Fruit fly (Drosophila melanogaster) whole organism, prepupa: ENCODE measurements around the gene CG43843.
A peak's percentile ranks its signal among the peaks of the same experiment; 100 is the strongest.

Experiments
- CG10631 ChIP-seq: fragments of 200-800 bp; sonication (Bioruptor generic); optimal IDR thresholded peaks from 2 replicates; lab custom pipeline; 2016; ENCODE audit warnings: missing biosample characterization, missing genetic modification characterization
- CG10669 ChIP-seq: fragments of 200-800 bp; sonication (Bioruptor generic); optimal IDR thresholded peaks from 3 replicates; lab custom pipeline; 2018; ENCODE audit warnings: missing biosample characterization, mild to moderate bottlenecking, missing genetic modification characterization, moderate library complexity
- CG11294 ChIP-seq: fragments of 200-800 bp; sonication (Bioruptor generic); IDR thresholded peaks from 2 replicates; pipeline ENCODE4 v1.3.6; 2022; ENCODE audit warnings: missing biosample characterization, missing genetic modification characterization
- CG11762 ChIP-seq: fragments of 200-800 bp; sonication (Bioruptor generic); optimal IDR thresholded peaks from 3 replicates; lab custom pipeline; 2016; ENCODE audit warnings: missing biosample characterization, missing genetic modification characterization; ENCODE audit not compliant: insufficient read depth
- CG11902 ChIP-seq: fragments of 200-800 bp; sonication (Bioruptor generic); optimal IDR thresholded peaks from 3 replicates; lab custom pipeline; 2016; ENCODE audit warnings: missing biosample characterization, missing genetic modification characterization
- CG3032 ChIP-seq: fragments of 200-800 bp; optimal IDR thresholded peaks from 2 replicates; lab custom pipeline; 2019; ENCODE audit warnings: missing biosample characterization, mild to moderate bottlenecking, missing genetic modification characterization, moderate library complexity
- CG31627 ChIP-seq: fragments of 200-800 bp; sonication (Bioruptor generic); optimal IDR thresholded peaks from 3 replicates; lab custom pipeline; 2016; ENCODE audit warnings: missing biosample characterization, missing genetic modification characterization
- CG34406 ChIP-seq: fragments of 200-800 bp; sonication (Bioruptor generic); optimal IDR thresholded peaks from 3 replicates; lab custom pipeline; 2016; ENCODE audit warnings: missing biosample characterization, missing genetic modification characterization
- CG4318 ChIP-seq: fragments of 200-800 bp; sonication (Bioruptor generic); optimal IDR thresholded peaks from 3 replicates; lab custom pipeline; 2017; ENCODE audit warnings: missing biosample characterization, mild to moderate bottlenecking, missing genetic modification characterization
- CG6276 ChIP-seq: fragments of 200-800 bp; sonication (Bioruptor generic); optimal IDR thresholded peaks from 2 replicates; lab custom pipeline; 2017; ENCODE audit warnings: missing biosample characterization, mild to moderate bottlenecking, missing genetic modification characterization
- CG6808 ChIP-seq: fragments of 200-800 bp; sonication (Bioruptor generic); optimal IDR thresholded peaks from 3 replicates; lab custom pipeline; 2017; ENCODE audit warnings: missing biosample characterization, missing genetic modification characterization, mild to moderate bottlenecking, moderate library complexity, missing genetic modification reagents
- CG7368 ChIP-seq: fragments of 200-800 bp; sonication (Bioruptor generic); optimal IDR thresholded peaks from 3 replicates; lab custom pipeline; 2016; ENCODE audit warnings: missing biosample characterization, missing genetic modification characterization
- CG8119 ChIP-seq: fragments of 200-800 bp; sonication (Bioruptor generic); IDR thresholded peaks from 3 replicates; pipeline ENCODE4 v1.3.6; 2022; ENCODE audit warnings: missing biosample characterization, missing genetic modification characterization
- CG8319 ChIP-seq: fragments of 200-800 bp; sonication (Bioruptor generic); optimal IDR thresholded peaks from 3 replicates; lab custom pipeline; 2016; ENCODE audit warnings: missing biosample characterization, missing genetic modification characterization
- CG8632 ChIP-seq: fragments of 200-800 bp; sonication (Bioruptor generic); optimal IDR thresholded peaks from 3 replicates; lab custom pipeline; 2016; ENCODE audit warnings: missing biosample characterization, missing genetic modification characterization
- CG9139 ChIP-seq: fragments of 200-800 bp; sonication (Bioruptor generic); optimal IDR thresholded peaks from 3 replicates; lab custom pipeline; 2017; ENCODE audit warnings: missing biosample characterization, mild to moderate bottlenecking, missing genetic modification characterization
- Eip78C ChIP-seq: fragments of 200-800 bp; sonication (Bioruptor generic); peaks from one replicate; lab custom pipeline; 2016; ENCODE audit warnings: missing biosample characterization, missing genetic modification characterization
- Ets96B ChIP-seq: fragments of 200-800 bp; optimal IDR thresholded peaks from 2 replicates; lab custom pipeline; 2019; ENCODE audit warnings: missing biosample characterization, mild to moderate bottlenecking, missing genetic modification characterization, moderate library complexity
- Hr39 ChIP-seq: fragments of 200-800 bp; sonication (Bioruptor generic); optimal IDR thresholded peaks from 2 replicates; lab custom pipeline; 2016; ENCODE audit warnings: missing biosample characterization, missing genetic modification characterization
- Hr4 ChIP-seq: fragments of 200-800 bp; sonication (Bioruptor generic); optimal IDR thresholded peaks from 3 replicates; lab custom pipeline; 2016; ENCODE audit warnings: missing biosample characterization, missing genetic modification characterization
- Lpt ChIP-seq: fragments of 200-800 bp; sonication (Bioruptor generic); optimal IDR thresholded peaks from 3 replicates; lab custom pipeline; 2016; ENCODE audit warnings: missing biosample characterization, missing genetic modification characterization
- OdsH ChIP-seq: fragments of 200-800 bp; sonication (Bioruptor generic); optimal IDR thresholded peaks from 3 replicates; lab custom pipeline; 2016; ENCODE audit warnings: missing biosample characterization, missing genetic modification characterization
- Sox102F ChIP-seq: fragments of 200-800 bp; sonication (Bioruptor generic); optimal IDR thresholded peaks from 2 replicates; lab custom pipeline; 2016; ENCODE audit warnings: missing biosample characterization, mild to moderate bottlenecking, missing genetic modification characterization
- Sox14 ChIP-seq: fragments of 200-800 bp; sonication (Bioruptor generic); optimal IDR thresholded peaks from 3 replicates; lab custom pipeline; 2016; ENCODE audit warnings: missing biosample characterization, missing genetic modification characterization
- Sox15 ChIP-seq: fragments of 200-800 bp; sonication (Bioruptor generic); optimal IDR thresholded peaks from 3 replicates; lab custom pipeline; 2016; ENCODE audit warnings: missing biosample characterization, missing genetic modification characterization
- achi ChIP-seq: fragments of 200-800 bp; sonication (Bioruptor generic); optimal IDR thresholded peaks from 3 replicates; lab custom pipeline; 2016; ENCODE audit warnings: missing biosample characterization, missing genetic modification characterization
- acj6 ChIP-seq: fragments of 200-800 bp; sonication (Bioruptor generic); optimal IDR thresholded peaks from 3 replicates; lab custom pipeline; 2016; ENCODE audit warnings: missing biosample characterization, missing genetic modification characterization
- cyc ChIP-seq: fragments of 200-800 bp; sonication (Bioruptor generic); optimal IDR thresholded peaks from 3 replicates; lab custom pipeline; 2016; ENCODE audit warnings: missing biosample characterization, missing genetic modification characterization
- dac ChIP-seq: fragments of 200-800 bp; sonication (Bioruptor generic); optimal IDR thresholded peaks from 2 replicates; lab custom pipeline; 2017; ENCODE audit warnings: missing biosample characterization, mild to moderate bottlenecking, missing genetic modification characterization
- esn ChIP-seq: fragments of 200-800 bp; sonication (Bioruptor generic); optimal IDR thresholded peaks from 2 replicates; lab custom pipeline; 2016; ENCODE audit warnings: missing biosample characterization, mild to moderate bottlenecking, missing genetic modification characterization, moderate library complexity
- fd59A ChIP-seq: fragments of 200-800 bp; sonication (Bioruptor generic); optimal IDR thresholded peaks from 2 replicates; lab custom pipeline; 2017; ENCODE audit warnings: missing biosample characterization, mild to moderate bottlenecking, missing genetic modification characterization, missing genetic modification reagents
- lz ChIP-seq: fragments of 200-800 bp; sonication (Bioruptor generic); optimal IDR thresholded peaks from 3 replicates; lab custom pipeline; 2016; ENCODE audit warnings: missing biosample characterization, missing genetic modification characterization
- pdm3 ChIP-seq: fragments of 200-800 bp; sonication (Bioruptor generic); optimal IDR thresholded peaks from 3 replicates; lab custom pipeline; 2016; ENCODE audit warnings: missing biosample characterization, missing genetic modification characterization
- spab ChIP-seq: fragments of 200-800 bp; sonication (Bioruptor generic); optimal IDR thresholded peaks from 2 replicates; lab custom pipeline; 2017; ENCODE audit warnings: missing biosample characterization, mild to moderate bottlenecking, missing genetic modification characterization, missing genetic modification reagents
- svp ChIP-seq: fragments of 200-800 bp; sonication (Bioruptor generic); peaks from one replicate; lab custom pipeline; 2016; ENCODE audit warnings: missing biosample characterization, missing genetic modification characterization
- topi ChIP-seq: fragments of 200-800 bp; sonication (Bioruptor generic); optimal IDR thresholded peaks from 3 replicates; lab custom pipeline; 2016; ENCODE audit warnings: missing biosample characterization, missing genetic modification characterization

CG43843 gene

DNA sequence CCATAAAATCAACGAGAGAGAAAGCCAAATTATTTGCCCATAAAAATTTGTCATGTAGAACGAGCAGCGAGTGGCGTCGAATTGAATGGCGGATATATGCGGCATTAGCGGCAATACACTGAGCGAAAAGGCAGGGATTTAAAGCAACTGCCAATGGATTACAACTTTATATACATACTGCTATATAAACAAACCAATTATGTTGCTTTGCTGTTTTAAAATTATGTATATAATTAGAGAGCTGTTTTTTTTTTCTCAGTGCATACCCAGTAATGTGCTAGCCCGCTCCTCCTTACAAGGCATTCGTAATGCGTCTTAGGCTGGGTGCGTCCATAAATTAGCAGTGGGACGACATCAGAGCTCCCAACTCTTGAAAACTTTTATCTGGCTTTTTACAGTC, 7.7 kb upstream of the CG43843 start:
- TF ChIP-seq CG7368 (no peak), cyc (GFP tag; lab: Kevin White, UChicago) (no peak), CG6276 (GFP tag; lab: Kevin White, UChicago) (no peak), acj6 (GFP tag; lab: Kevin White, UChicago) (no peak), dac (no peak), CG34406 (no peak)

DNA sequence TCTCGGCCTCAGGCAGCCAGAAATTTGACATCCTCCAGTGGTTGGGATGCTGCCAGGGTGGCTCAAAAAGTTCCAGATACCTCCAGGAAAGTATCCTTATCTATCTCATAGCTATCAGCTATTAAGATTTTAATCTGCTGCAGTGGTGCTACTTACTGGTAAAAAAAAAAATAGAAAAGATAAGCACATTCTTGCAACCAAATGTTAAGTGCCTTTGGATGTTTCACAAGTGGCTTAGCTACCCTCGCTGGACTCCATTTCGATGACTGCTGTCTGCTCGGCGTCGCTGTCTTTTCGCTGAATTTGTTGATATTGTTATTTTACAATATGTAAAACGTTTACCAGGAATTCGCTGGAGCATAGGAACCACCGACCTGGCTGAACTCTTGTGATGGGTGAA, 7.5 kb downstream of the CG43843 start:
- TF ChIP-seq CG31627 (GFP tag; lab: Kevin White, UChicago) = no peak
- TF ChIP-seq svp = peak; percentile 44
- TF ChIP-seq, all 60 proteins: peak for 1

DNA sequence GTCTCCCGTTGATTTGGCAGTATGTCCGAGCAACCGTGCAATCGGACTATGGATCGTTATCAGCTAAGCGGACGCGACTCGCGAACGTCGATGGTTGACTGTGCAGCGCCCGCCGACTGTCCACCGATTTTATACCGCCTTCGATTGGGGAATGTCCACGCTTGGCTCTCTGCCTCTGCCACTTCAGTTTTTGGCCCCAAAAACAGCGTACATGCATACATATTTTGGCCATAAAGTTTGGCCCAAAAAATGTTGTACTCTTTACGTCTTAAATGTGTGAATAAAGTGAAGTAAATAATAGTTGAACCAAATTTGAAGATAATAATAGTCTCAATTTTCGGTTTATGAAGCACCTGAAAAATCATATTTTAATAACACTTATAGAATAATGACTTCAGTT, 19.7 kb downstream of the CG43843 start, which contains the start of gene CG32548:
CG32548 (minus strand) TSS at position 101 of the 400 bp plus-strand sequence.
- TF ChIP-seq Eip78C (GFP tag; lab: Kevin White, UChicago) = no peak
- no peak for TF ChIP-seq Ets96B (tag; lab: Kevin White, UChicago)
- no peak for TF ChIP-seq pdm3 (GFP tag; lab: Kevin White, UChicago)
- no peak for TF ChIP-seq CG31627 (GFP tag; lab: Kevin White, UChicago)

DNA sequence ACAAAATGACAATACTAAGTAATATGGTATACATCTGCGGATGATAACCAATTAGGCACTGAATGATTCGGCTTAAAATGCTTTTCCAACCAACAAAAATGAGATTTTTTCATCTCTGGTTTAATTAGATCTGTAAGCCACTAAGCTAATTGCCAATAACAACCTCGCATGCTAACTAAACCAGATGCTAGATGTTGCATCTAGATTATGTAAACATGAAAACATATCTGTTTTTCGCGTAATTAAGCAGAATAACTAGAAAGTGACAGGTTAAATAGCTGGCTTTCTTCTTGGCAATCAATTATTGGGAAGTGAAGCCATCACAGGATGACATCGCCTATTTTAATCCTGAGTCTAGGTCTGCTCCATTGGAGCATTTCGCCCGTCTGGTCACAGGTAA, 20.9 kb downstream of the CG43843 start, which contains the start of gene CG43841:
CG43841 (plus strand) TSS at position 301 of the 400 bp plus-strand sequence.
- TF ChIP-seq Sox15 (GFP tag; lab: Kevin White, UChicago) (no peak), CG10669 (GFP tag; lab: Kevin White, UChicago) (no peak), Sox14 (GFP tag; lab: Kevin White, UChicago) (no peak), CG8632 (no peak), acj6 (GFP tag; lab: Kevin White, UChicago) (no peak), CG7368 (no peak), lz (no peak), cyc (GFP tag; lab: Kevin White, UChicago) (no peak), Hr4 (GFP tag; lab: Kevin White, UChicago) (no peak), OdsH (GFP tag; lab: Kevin White, UChicago) (no peak), CG8319 (no peak), Hr39 (GFP tag; lab: Kevin White, UChicago) (no peak), Sox102F (GFP tag; lab: Kevin White, UChicago) (no peak), CG9139 (GFP tag; lab: Kevin White, UChicago) (no peak), svp (no peak), Lpt (GFP tag; lab: Kevin White, UChicago) (no peak), CG11902 (GFP tag; lab: Kevin White, UChicago) (no peak), achi (GFP tag; lab: Kevin White, UChicago) (no peak)

DNA sequence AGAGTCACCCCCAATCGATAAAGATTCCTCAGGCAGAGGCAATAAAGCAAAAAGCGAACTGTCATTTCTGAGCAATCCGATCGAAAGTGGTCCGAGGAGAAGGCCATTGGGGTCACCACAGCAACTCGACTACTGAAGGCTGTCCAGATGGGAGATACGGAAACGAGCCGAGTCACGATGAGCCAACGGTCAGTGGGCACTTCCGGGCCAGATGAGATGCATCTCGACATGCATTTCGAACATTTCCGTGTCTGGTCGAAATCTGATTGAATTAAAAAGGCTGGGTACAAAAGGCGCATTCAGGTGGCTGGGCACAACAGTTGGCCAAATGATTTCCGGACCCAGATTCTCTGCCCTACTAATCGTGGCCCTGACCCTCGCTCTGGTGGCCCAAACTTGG, 21.6 kb downstream of the CG43843 start, which contains the start of gene CG32551:
CG32551 (plus strand) TSS at position 301 of the 400 bp plus-strand sequence.
- TF ChIP-seq svp (peak; percentile 18), Sox14 (GFP tag; lab: Kevin White, UChicago) (no peak)

DNA sequence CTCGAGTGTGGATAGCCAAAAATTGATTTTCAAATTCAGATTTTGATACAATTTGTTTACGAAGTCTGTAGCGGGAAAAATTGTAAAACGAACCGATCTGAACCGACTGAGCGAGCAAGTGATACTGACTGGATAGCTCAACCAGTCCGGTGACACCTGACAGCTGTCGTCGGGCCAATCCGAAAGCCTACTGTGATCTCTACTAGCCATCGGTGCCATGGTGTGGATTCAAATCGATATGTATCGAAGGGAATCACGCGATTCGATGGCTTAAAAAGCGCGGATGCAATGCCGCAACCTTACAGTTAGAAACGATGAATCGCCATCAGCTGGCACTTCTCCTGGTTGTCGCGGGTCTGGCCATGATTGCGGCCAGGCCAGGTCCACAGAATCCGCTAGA, 23.0 kb downstream of the CG43843 start, which contains the start of gene CG6290:
CG6290 (plus strand) TSS at position 301 of the 400 bp plus-strand sequence.
- TF ChIP-seq CG11294 (no peak), CG11762 (GFP tag; lab: Kevin White, UChicago) (no peak), spab (no peak), Ets96B (tag; lab: Kevin White, UChicago) (no peak), CG6808 (no peak), esn (GFP tag; lab: Kevin White, UChicago) (no peak), CG6276 (GFP tag; lab: Kevin White, UChicago) (no peak), topi (GFP tag; lab: Kevin White, UChicago) (no peak), CG8119 (GFP tag; lab: Robert Waterston, UW) (no peak), CG31627 (GFP tag; lab: Kevin White, UChicago) (no peak), CG9139 (GFP tag; lab: Kevin White, UChicago) (no peak), CG10631 (GFP tag; lab: Kevin White, UChicago) (no peak), CG34406 (no peak), Sox15 (GFP tag; lab: Kevin White, UChicago) (no peak), CG4318 (GFP tag; lab: Kevin White, UChicago) (no peak), lz (no peak), Sox102F (GFP tag; lab: Kevin White, UChicago) (no peak), fd59A (GFP tag; lab: Kevin White, UChicago) (no peak), CG3032 (tag; lab: Kevin White, UChicago) (no peak)
